Worm (Caenorhabditis elegans) whole organism, dauer: ENCODE data around the gene C44C10.15.

Experiments used
- unc-62 ChIP-seq: sonication (generic microtip); optimal IDR thresholded peaks from 2 replicates; lab custom pipeline; 2017; ENCODE audit warnings: missing biosample characterization, missing genetic modification reagents, missing genetic modification characterization

C44C10.15 gene

DNA sequence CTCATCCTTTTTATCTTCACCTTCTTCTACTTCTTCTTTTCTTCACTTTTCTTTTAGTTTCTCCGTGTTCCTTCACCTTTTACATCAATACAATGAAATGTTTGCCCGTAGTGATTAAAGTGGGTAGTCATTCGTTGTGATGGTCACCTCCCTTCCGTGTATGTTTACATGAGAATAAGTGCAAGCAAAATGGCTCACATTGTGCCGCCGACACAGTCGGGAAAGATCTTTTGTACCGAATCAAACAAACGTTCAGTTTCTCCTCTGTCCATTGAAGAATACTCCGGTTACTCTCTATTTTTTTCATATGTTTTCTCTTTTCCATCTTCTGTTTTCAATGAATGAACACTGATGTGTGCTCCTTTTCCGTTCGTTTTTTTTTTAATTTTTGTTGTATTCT lies 36.0 kb downstream of the C44C10.15 start:
- no peak for TF ChIP-seq unc-62 (GFP tag; lab: Kevin White, UChicago)

DNA sequence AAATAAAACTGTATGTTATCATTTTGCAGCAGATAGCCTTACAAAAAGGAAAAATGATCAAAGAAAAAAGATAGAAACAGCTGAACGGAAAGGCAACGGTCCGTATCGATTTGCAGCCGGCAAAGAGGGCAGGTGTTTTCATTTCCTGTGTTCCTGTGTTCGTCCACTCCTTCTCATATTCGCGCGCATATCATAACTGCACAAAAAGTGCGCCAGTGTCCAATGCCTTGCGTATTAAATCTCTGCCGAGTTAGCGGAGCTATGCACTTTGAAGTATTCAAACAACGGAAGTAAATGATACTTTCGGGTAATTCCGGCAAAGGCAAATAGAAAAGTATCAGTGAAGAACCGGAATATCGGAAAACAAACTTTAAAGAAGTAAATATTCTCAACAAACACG lies 37.6 kb downstream of the C44C10.15 start:
- TF ChIP-seq unc-62 (GFP tag; lab: Kevin White, UChicago): no peak

DNA sequence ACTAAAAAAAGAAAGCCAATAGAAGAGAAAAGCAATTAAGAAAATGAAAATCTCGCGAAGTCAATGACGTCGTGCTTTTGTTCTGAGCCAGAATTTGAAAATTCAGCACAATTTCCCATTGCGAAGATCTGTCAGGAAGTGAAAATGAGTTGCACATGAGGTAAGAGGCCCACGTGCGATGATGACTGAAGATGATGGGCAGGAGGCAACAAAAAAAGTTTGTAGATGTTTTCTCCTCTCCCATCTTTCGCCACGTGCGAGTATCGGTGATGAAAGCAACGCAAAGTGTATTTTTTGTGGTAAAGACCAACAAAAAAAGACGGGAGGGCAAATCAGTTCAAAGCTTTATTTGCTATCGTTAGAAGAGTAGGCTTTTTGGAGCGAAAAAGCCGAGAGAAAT lies 38.1 kb downstream of the C44C10.15 start:
- TF ChIP-seq unc-62 (GFP tag; lab: Kevin White, UChicago): no peak

DNA sequence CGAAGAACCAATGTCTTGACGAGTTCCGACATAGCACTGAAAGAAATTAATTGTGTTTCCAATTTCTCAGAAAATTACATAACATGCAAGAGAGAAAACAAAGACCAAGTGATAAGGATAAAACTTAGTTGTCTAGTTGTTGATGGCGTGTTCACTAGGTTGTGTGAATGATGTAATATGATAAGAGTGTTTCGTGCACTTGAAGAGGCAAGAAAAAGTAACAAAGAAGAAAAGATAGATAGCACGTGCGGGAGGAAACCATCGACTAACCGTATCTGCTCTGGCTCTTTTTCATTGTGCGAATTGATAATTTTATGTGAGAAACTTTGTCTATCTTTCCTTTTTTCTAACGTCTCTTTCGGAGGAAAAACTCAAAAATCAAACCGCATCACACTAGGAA lies 38.5 kb downstream of the C44C10.15 start, which contains the start of gene sfxn-1.5:
Gene sfxn-1.5 (minus strand): TSS at position 36 of the 400 bp plus-strand sequence.
- no peak for TF ChIP-seq unc-62 (GFP tag; lab: Kevin White, UChicago)

DNA sequence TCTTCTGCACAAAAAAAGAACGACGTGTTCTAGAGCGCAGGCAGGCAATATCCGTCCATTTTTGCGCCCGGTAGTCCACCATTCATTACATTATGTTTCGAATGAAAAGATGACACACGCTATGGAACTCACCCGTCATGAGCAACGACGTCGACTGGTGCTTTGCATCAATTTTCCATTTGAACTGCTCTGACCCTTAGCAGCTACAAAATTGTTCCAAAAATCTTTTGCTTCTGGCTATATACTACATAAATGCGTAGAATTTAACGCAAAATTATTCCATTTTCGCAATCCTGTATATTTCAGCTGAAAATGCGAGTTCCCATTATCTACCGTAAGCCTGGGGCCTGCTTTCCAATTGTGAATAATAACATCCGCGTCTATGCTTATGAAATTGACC lies 41.8 kb downstream of the C44C10.15 start, which contains the start of gene T04F8.3:
Gene T04F8.3 (plus strand): TSS at position 301 of the 400 bp plus-strand sequence.
- no peak for TF ChIP-seq unc-62 (GFP tag; lab: Kevin White, UChicago)

DNA sequence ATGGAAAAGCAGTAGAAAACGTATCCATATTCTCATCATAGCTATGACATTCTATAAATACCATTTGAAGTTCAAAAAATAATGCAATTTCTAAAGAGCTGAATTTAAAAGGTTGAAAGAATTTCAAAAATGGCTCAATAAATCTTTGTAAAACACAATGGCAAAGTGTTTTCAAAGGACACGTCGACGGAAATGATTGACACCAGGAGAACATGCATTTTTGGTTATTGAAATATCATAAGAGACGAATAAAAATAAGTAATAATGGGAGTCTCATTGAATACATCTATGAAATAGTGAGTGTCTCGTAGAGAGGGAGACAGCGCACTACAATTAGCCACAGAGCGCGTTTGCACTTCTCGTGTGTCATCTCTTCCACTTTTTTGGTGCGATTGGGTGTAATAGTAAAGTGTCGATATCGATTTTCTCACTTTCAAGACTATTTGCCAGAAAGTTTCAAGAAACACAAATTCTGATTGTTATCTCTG lies 43.6 kb downstream of the C44C10.15 start, which contains the start of gene T04F8.2:
Gene T04F8.2 (minus strand): TSS at position 51 of the 488 bp plus-strand sequence.
- no peak for TF ChIP-seq unc-62 (GFP tag; lab: Kevin White, UChicago)

DNA sequence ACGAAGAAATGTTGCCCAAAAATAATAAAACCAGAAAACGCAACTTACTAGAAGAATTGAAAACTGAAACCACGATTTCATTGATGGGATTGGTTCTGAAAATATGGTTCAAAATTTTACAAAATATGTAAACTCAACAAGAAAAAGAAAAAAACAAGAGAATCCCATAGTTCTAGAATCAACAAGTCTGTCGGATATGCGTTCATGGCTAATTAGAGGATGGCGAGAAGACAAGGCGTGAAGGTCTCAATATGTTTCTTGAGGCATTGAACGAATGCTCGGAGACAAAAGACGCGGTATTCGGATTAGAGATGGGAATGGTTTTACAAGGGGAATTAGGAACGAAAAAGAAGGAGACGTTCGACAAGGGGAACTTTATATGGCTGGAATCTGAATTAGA lies 49.4 kb downstream of the C44C10.15 start, which contains the start of gene cutl-11:
Gene cutl-11 (minus strand): TSS at position 101 of the 400 bp plus-strand sequence.
- no peak for TF ChIP-seq unc-62 (GFP tag; lab: Kevin White, UChicago)
